Fruit fly (Drosophila melanogaster): ENCODE results near the gene Ubc84D.
A peak's percentile ranks its signal among the peaks of the same experiment; 100 is the strongest.

Gene Ubc84D

DNA sequence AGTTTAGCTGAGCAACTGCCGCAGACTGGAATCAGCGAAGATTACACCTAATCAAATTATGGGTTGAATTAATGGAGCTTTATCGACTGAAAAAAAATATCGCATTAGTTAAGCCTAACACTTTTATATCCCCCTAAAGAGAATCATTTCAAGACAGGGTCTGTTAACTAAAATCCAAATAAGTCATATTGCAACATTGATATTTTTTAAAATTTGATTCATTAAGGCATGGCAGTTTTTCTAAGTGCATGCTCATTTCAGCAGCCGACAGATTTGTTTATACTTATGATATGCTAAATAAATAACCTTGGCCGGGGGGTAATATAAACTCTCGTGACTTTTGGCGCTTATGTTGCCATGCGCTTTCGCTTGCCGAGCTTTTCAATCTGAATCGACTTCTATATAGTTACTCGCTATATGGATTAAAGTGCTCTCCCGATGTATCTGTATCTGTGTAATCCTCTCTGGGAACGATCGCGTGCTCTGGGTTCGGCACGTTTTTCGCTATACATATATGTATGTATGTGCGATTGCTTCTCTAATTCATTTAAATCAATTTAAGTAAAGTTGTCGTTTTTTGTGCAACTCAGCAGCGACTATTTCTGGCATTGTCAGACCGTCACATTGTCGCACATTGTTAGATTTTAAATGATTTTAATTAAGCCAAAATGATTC, 12.8 kb downstream of the Ubc84D start (continued):
- TF ChIP-seq CG8281 (tag; optimal IDR thresholded peaks at IDR 0.05) = peak; percentile 37
- peak; percentile 10 for TF ChIP-seq run (tag; optimal IDR thresholded peaks at IDR 0.05)
- TF ChIP-seq CG13624 (GFP tag; optimal IDR thresholded peaks at IDR 0.05) = peak; percentile 96
- peak; percentile 65 for TF ChIP-seq CG3838 (GFP tag; optimal IDR thresholded peaks at IDR 0.05)
- TF ChIP-seq Dll (GFP tag; IDR thresholded peaks at IDR 0.05; ENCODE audit: partially characterized antibody) = no peak
- no peak for TF ChIP-seq CG6791 (GFP tag; IDR thresholded peaks at IDR 0.05; ENCODE audit: partially characterized antibody)
- TF ChIP-seq CG1233 (GFP tag; optimal IDR thresholded peaks at IDR 0.05) = peak; percentile 79
- TF ChIP-seq salm (tag; optimal IDR thresholded peaks at IDR 0.05) = no peak
- no peak for TF ChIP-seq lbe (GFP tag; optimal IDR thresholded peaks at IDR 0.05)
- TF ChIP-seq tin (GFP tag; optimal IDR thresholded peaks at IDR 0.05) = peak; percentile 52
- no peak for TF ChIP-seq gcm (GFP tag; optimal IDR thresholded peaks at IDR 0.05)
- peak; percentile 34 for TF ChIP-seq NC2β (GFP tag; optimal IDR thresholded peaks at IDR 0.05)
- TF ChIP-seq CG18476 (GFP tag; optimal IDR thresholded peaks at IDR 0.05) = peak; percentile 69
- TF ChIP-seq PHDP (tag; optimal IDR thresholded peaks at IDR 0.05) = peak; percentile 89
- peak; percentile 86 for TF ChIP-seq CG15269 (tag; optimal IDR thresholded peaks at IDR 0.05)
- TF ChIP-seq zen2 (GFP tag; IDR thresholded peaks at IDR 0.05; ENCODE audit: partially characterized antibody) = no peak
- peak; percentile 57 for TF ChIP-seq CG6689 (GFP tag; IDR thresholded peaks at IDR 0.05)
- TF ChIP-seq sens-2 (GFP tag; IDR thresholded peaks at IDR 0.05) = no peak
- TF ChIP-seq gce (GFP tag; IDR thresholded peaks at IDR 0.05) = no peak; the same call in 2 of the 3 replicates
- peak; percentile 99 for TF ChIP-seq Med (GFP tag)
- no peak for TF ChIP-seq Lim3 (GFP tag; IDR thresholded peaks at IDR 0.05)
- no peak for TF ChIP-seq CG16813 (GFP tag; IDR thresholded peaks at IDR 0.05; ENCODE audit: partially characterized antibody)
- TF ChIP-seq dmrt99B (tag; optimal IDR thresholded peaks at IDR 0.05) = peak; percentile 68
- peak; percentile 96 for TF ChIP-seq gro (GFP tag; optimal IDR thresholded peaks at IDR 0.05)
- peak; percentile 96 for TF ChIP-seq Rfx (GFP tag; IDR thresholded peaks at IDR 0.05)
- no peak for TF ChIP-seq fru (optimal IDR thresholded peaks at IDR 0.05)
- TF ChIP-seq ttk (GFP tag; IDR thresholded peaks at IDR 0.05) = no peak
- TF ChIP-seq sna (GFP tag; IDR thresholded peaks at IDR 0.05; ENCODE audit: partially characterized antibody) = no peak
- peak; percentile 56 for TF ChIP-seq Sry-δ (GFP tag; optimal IDR thresholded peaks at IDR 0.05)
- TF ChIP-seq pum (GFP tag; optimal IDR thresholded peaks at IDR 0.05) = peak; percentile 59
- TF ChIP-seq stc (GFP tag; IDR thresholded peaks at IDR 0.05) = peak; percentile 56
- TF ChIP-seq CG16863 (GFP tag; optimal IDR thresholded peaks at IDR 0.05) = peak; percentile 42
- TF ChIP-seq Atf6 (GFP tag; IDR thresholded peaks at IDR 0.05) = peak; percentile 94
- peak; percentile 87 for TF ChIP-seq fd3F (GFP tag; optimal IDR thresholded peaks at IDR 0.05)
- peak; percentile 88 for TF ChIP-seq Side (GFP tag; optimal IDR thresholded peaks at IDR 0.05)
- TF ChIP-seq shn (GFP tag; optimal IDR thresholded peaks at IDR 0.05) = peak; percentile 79
- TF ChIP-seq CG10543 (GFP tag; optimal IDR thresholded peaks at IDR 0.05) = peak; percentile 71
- peak; percentile 94 for TF ChIP-seq ERR (GFP tag; optimal IDR thresholded peaks at IDR 0.05)
- no peak for TF ChIP-seq CG13287 (GFP tag; IDR thresholded peaks at IDR 0.05; ENCODE audit: partially characterized antibody)
- peak; percentile 41 for TF ChIP-seq CG10267 (tag; optimal IDR thresholded peaks at IDR 0.05)
- no peak for TF ChIP-seq btn (GFP tag; optimal IDR thresholded peaks at IDR 0.05)
- TF ChIP-seq Nf-YB (GFP tag; optimal IDR thresholded peaks at IDR 0.05) = peak; percentile 58
- TF ChIP-seq CG15479 (GFP tag; optimal IDR thresholded peaks at IDR 0.05) = no peak
- TF ChIP-seq ato (GFP tag; IDR thresholded peaks at IDR 0.05; ENCODE audit: partially characterized antibody) = no peak
- TF ChIP-seq CG10654 (GFP tag; optimal IDR thresholded peaks at IDR 0.05) = peak; percentile 48
- TF ChIP-seq CG7928 (GFP tag; optimal IDR thresholded peaks at IDR 0.05) = peak; percentile 65
- TF ChIP-seq CG1647 (GFP tag; optimal IDR thresholded peaks at IDR 0.05) = peak; percentile 64
- TF ChIP-seq sim (GFP tag; IDR thresholded peaks at IDR 0.05) = no peak
- no peak; the same call in 1 of the 2 replicates for TF ChIP-seq Drgx (GFP tag; IDR thresholded peaks at IDR 0.05)
- peak; percentile 58 for TF ChIP-seq CG12219 (GFP tag; optimal IDR thresholded peaks at IDR 0.05)
